Worm (Caenorhabditis elegans): ENCODE results near the gene T24F1.4.

- TF ChIP-seq K09A11.1 (tag; optimal IDR thresholded peaks at IDR 0.05; ENCODE audit: insufficient read depth) = no peak
- no peak for TF ChIP-seq hlh-6 (tag; optimal IDR thresholded peaks at IDR 0.05)
- no peak for TF ChIP-seq nhr-11 (tag; optimal IDR thresholded peaks at IDR 0.05)
- TF ChIP-seq dve-1 (tag; optimal IDR thresholded peaks at IDR 0.05) = no peak
- TF ChIP-seq nfya-1 (tag; optimal IDR thresholded peaks at IDR 0.05) = no peak
- TF ChIP-seq ceh-45 (GFP tag; IDR thresholded peaks at IDR 0.05) = no peak
- no peak for TF ChIP-seq pax-1 (tag; optimal IDR thresholded peaks at IDR 0.05)
- no peak for TF ChIP-seq npax-4 (tag; optimal IDR thresholded peaks at IDR 0.05)
- no peak for TF ChIP-seq fkh-10 (GFP tag; optimal IDR thresholded peaks at IDR 0.05)
- TF ChIP-seq pqm-1 (tag; optimal IDR thresholded peaks at IDR 0.05) = no peak
- no peak for TF ChIP-seq hlh-30 (tag; optimal IDR thresholded peaks at IDR 0.05; ENCODE audit: insufficient read depth)
- no peak for TF ChIP-seq elt-2 (tag; optimal IDR thresholded peaks at IDR 0.05)
- TF ChIP-seq ets-4 (tag; optimal IDR thresholded peaks at IDR 0.05) = no peak
Measured at ce11 chrII:11349892-11350291, 35.8 kb upstream of the T24F1.4 start, which contains the start of gene dph-5.
